Worm (Caenorhabditis elegans): ENCODE measurements around the gene btb-17.

ce11 chrII:3341989-3342388, 46.8 kb downstream of the btb-17 start, which contains the start of gene F14D2.11:
- TF ChIP-seq klf-2 (GFP tag; conservative IDR thresholded peaks at IDR 0.05) (no peak), ztf-29 (GFP tag; IDR thresholded peaks at IDR 0.05) (no peak), ztf-23 (GFP tag; IDR thresholded peaks at IDR 0.05) (no peak)

Data from whole organism, midembryonic.